Worm (Caenorhabditis elegans): Measurements from ENCODE around the gene srz-97.

DNA sequence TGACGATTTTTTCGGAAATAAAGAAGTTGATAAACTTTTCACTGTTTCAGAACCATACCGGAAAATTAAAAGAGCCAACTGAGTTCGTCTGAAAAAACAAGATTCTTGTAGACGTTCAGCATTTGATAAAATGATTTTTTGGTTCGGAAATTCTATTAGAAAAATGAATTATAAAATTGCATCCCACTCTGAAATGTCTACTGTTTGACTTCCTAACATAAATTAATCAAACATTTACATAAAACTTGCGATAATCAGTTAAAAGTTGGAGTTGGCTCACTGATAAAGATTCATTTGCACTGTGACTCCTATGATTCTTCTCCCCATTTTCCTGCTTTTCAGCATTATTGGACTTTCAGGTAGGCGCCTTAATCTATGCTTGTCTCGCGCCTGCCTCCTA lies 885 bp upstream of the srz-97 start, which contains the start of gene clec-57:
- TF ChIP-seq lsl-1 (GFP tag; optimal IDR thresholded peaks at IDR 0.05) = no peak
- TF ChIP-seq D2030.7 (GFP tag; IDR thresholded peaks at IDR 0.05) = no peak
- TF ChIP-seq lsy-27 (tag; optimal IDR thresholded peaks at IDR 0.05; ENCODE audit: borderline replicate concordance, insufficient read depth) = no peak
- no peak for TF ChIP-seq unc-62 (GFP tag; optimal IDR thresholded peaks at IDR 0.05)
- no peak for TF ChIP-seq lin-35 (GFP tag; optimal IDR thresholded peaks at IDR 0.05)
- TF ChIP-seq nhr-90 (tag; optimal IDR thresholded peaks at IDR 0.05) = no peak
- no peak for TF ChIP-seq ztf-22 (GFP tag; optimal IDR thresholded peaks at IDR 0.05)
- no peak for TF ChIP-seq unc-130 (GFP tag; optimal IDR thresholded peaks at IDR 0.05)
- TF ChIP-seq bed-1 (GFP tag; IDR thresholded peaks at IDR 0.05) = no peak
- no peak for TF ChIP-seq mel-28 (tag; optimal IDR thresholded peaks at IDR 0.05; ENCODE audit: borderline replicate concordance)
- TF ChIP-seq attf-5 (GFP tag; optimal IDR thresholded peaks at IDR 0.05) = no peak
- TF ChIP-seq attf-3 (GFP tag; conservative IDR thresholded peaks at IDR 0.05) = no peak
